Worm (Caenorhabditis elegans): ENCODE results near the gene CC8.3.

DNA sequence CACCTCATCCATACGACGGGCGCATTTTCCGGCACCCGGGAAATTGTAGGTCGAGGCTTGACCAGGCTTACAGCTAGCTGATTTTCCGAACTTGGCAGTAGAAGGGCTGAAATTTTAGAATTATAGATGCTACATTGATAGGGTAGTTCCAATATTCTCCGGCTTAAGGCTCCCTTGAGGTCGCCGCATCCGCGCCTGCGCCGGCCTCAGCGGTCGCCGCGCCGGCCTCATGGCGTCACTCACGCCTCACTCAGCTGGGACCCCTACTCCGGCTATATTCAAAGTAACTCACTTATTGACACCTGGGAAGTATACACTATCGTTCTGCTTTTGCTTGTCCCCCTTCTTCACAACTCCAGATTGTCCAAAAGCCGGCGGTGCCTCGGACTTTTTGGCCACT, 38.0 kb downstream of the CC8.3 start:
- TF ChIP-seq egl-13 (tag; optimal IDR thresholded peaks at IDR 0.05): no peak
- TF ChIP-seq hlh-4 (tag; optimal IDR thresholded peaks at IDR 0.05): no peak
- no peak for TF ChIP-seq lin-15B (tag; optimal IDR thresholded peaks at IDR 0.05)
- no peak for TF ChIP-seq unc-62 (GFP tag; optimal IDR thresholded peaks at IDR 0.05)
- TF ChIP-seq nhr-237 (tag; optimal IDR thresholded peaks at IDR 0.05): no peak
- TF ChIP-seq efl-1 (optimal IDR thresholded peaks at IDR 0.05): no peak
- TF ChIP-seq efl-1 (GFP tag; optimal IDR thresholded peaks at IDR 0.05 in 1 of 2): peak in 1 of 2 experiments; percentile 69
